Worm (Caenorhabditis elegans): ENCODE results near the gene F11E6.9.
A peak's percentile ranks its signal among the peaks of the same experiment; 100 is the strongest.

The F11E6.9 gene

ce11 chrIV:17470096-17470602, 5.0 kb downstream of the F11E6.9 start, which contains the start of gene F11E6.4:
TSS of gene F11E6.4 (minus strand) at chrIV:17470354.
- TF ChIP-seq ztf-4 (tag; optimal IDR thresholded peaks at IDR 0.05) (peak; percentile 35), sma-9 (GFP tag; optimal IDR thresholded peaks at IDR 0.05) (no peak), sma-9 (tag; optimal IDR thresholded peaks at IDR 0.05) (no peak), lin-13 (GFP tag; optimal IDR thresholded peaks at IDR 0.05) (peak; percentile 28), F13H6.1 (tag; optimal IDR thresholded peaks at IDR 0.05) (no peak), ama-1 (optimal IDR thresholded peaks at IDR 0.05) (peak; percentile 21), nhr-25 (tag; optimal IDR thresholded peaks at IDR 0.05) (peak; percentile 73), nhr-237 (tag; optimal IDR thresholded peaks at IDR 0.05) (no peak), sem-4 (tag; optimal IDR thresholded peaks at IDR 0.05) (no peak), unc-39 (tag; optimal IDR thresholded peaks at IDR 0.05) (no peak), peb-1 (tag; optimal IDR thresholded peaks at IDR 0.05) (no peak)

ce11 chrIV:17467825-17468224, 7.3 kb downstream of the F11E6.9 start:
- peak; percentile 68 for TF ChIP-seq unc-55 (GFP tag; optimal IDR thresholded peaks at IDR 0.05)
- peak; percentile 38 for TF ChIP-seq C34F6.9 (tag; optimal IDR thresholded peaks at IDR 0.05)
- no peak for TF ChIP-seq ztf-4 (tag; optimal IDR thresholded peaks at IDR 0.05)

ce11 chrIV:17467325-17467724, 7.8 kb downstream of the F11E6.9 start, which contains the start of gene elo-2:
TSS of gene elo-2 (minus strand) at chrIV:17467408.
- TF ChIP-seq sma-9 (GFP tag; optimal IDR thresholded peaks at IDR 0.05) (peak; percentile 59), sma-9 (tag; optimal IDR thresholded peaks at IDR 0.05) (no peak), fos-1 (tag; optimal IDR thresholded peaks at IDR 0.05) (peak; percentile 30), nhr-12 (tag; optimal IDR thresholded peaks at IDR 0.05) (no peak), gmeb-1 (tag; optimal IDR thresholded peaks at IDR 0.05) (peak; percentile 40), crh-2 (tag; optimal IDR thresholded peaks at IDR 0.05) (peak; percentile 9), elt-1 (tag; optimal IDR thresholded peaks at IDR 0.05) (no peak)

ce11 chrIV:17465886-17466285, 9.3 kb downstream of the F11E6.9 start, which contains the start of gene F11E6.6:
TSS of gene F11E6.6 (minus strand) at chrIV:17465986.
- TF ChIP-seq fos-1 (tag; optimal IDR thresholded peaks at IDR 0.05) (peak; percentile 48), mdl-1 (tag; optimal IDR thresholded peaks at IDR 0.05) (no peak)

ce11 chrIV:17463108-17463608, 12.0 kb downstream of the F11E6.9 start, which contains the start of gene F11E6.10:
TSS of gene F11E6.10 (minus strand) at chrIV:17463158.
- TF ChIP-seq sem-4 (tag; optimal IDR thresholded peaks at IDR 0.05) (no peak), alr-1 (tag; optimal IDR thresholded peaks at IDR 0.05) (no peak), R02D3.7 (tag; optimal IDR thresholded peaks at IDR 0.05) (no peak), unc-39 (tag; optimal IDR thresholded peaks at IDR 0.05) (no peak), dmd-4 (tag; optimal IDR thresholded peaks at IDR 0.05) (no peak), nhr-77 (tag; optimal IDR thresholded peaks at IDR 0.05) (no peak), nhr-25 (tag; optimal IDR thresholded peaks at IDR 0.05) (no peak), elt-3 (tag; optimal IDR thresholded peaks at IDR 0.05) (no peak), snpc-4 (tag; optimal IDR thresholded peaks at IDR 0.05) (no peak)

- TF ChIP-seq nhr-6 (tag; optimal IDR thresholded peaks at IDR 0.05): no peak
- TF ChIP-seq sma-9 (GFP tag; optimal IDR thresholded peaks at IDR 0.05): no peak
- no peak for TF ChIP-seq sma-9 (tag; optimal IDR thresholded peaks at IDR 0.05)
- peak; percentile 2 for TF ChIP-seq sma-3 (GFP tag; optimal IDR thresholded peaks at IDR 0.05)
- peak; percentile 72 for TF ChIP-seq unc-55 (GFP tag; optimal IDR thresholded peaks at IDR 0.05)
- peak; percentile 23 for TF ChIP-seq lin-13 (GFP tag; optimal IDR thresholded peaks at IDR 0.05)
- TF ChIP-seq nhr-129 (tag; optimal IDR thresholded peaks at IDR 0.05): peak; percentile 49
- peak in 1 of 2 experiments; percentile 86 for TF ChIP-seq lsy-2 (tag; optimal IDR thresholded peaks at IDR 0.05)
- peak; percentile 86 for TF ChIP-seq gmeb-1 (tag; optimal IDR thresholded peaks at IDR 0.05)
- no peak for TF ChIP-seq unc-62 (GFP tag; optimal IDR thresholded peaks at IDR 0.05)
- TF ChIP-seq C34F6.9 (tag; optimal IDR thresholded peaks at IDR 0.05): peak; percentile 19
These were observed 13.9 kb downstream of the F11E6.9 start, which contains the start of gene rif-1.1 for ce11 chrIV:17461222-17461707. TSS of gene rif-1.1 (minus strand) at chrIV:17461272.

ce11 chrIV:17453996-17454395, 21.1 kb downstream of the F11E6.9 start:
- TF ChIP-seq R02D3.7 (tag; optimal IDR thresholded peaks at IDR 0.05) (no peak), lin-13 (GFP tag; optimal IDR thresholded peaks at IDR 0.05) (no peak), nhr-237 (tag; optimal IDR thresholded peaks at IDR 0.05) (no peak), egl-27 (tag; optimal IDR thresholded peaks at IDR 0.05) (no peak), ama-1 (optimal IDR thresholded peaks at IDR 0.05) (no peak), mdl-1 (tag; optimal IDR thresholded peaks at IDR 0.05) (no peak), nhr-10 (tag; optimal IDR thresholded peaks at IDR 0.05) (no peak), nhr-11 (tag; optimal IDR thresholded peaks at IDR 0.05) (no peak)
